Fruit fly (Drosophila melanogaster) whole organism, embryonic: ENCODE data around the gene CG17744.
A peak's percentile ranks its signal among the peaks of the same experiment; 100 is the strongest.

Experiments used
- CG13296 ChIP-seq: fragments of 200-800 bp; sonication (Bioruptor generic); optimal IDR thresholded peaks from 3 replicates; lab custom pipeline; 2018; ENCODE audit warnings: missing biosample characterization, mild to moderate bottlenecking, missing genetic modification characterization
- CG17186 ChIP-seq: fragments of 200-800 bp; sonication (Bioruptor generic); optimal IDR thresholded peaks from 3 replicates; lab custom pipeline; 2017; ENCODE audit warnings: missing biosample characterization, missing genetic modification reagents, missing genetic modification characterization
- CG30020 ChIP-seq: fragments of 200-800 bp; optimal IDR thresholded peaks from 2 replicates; lab custom pipeline; 2019; ENCODE audit warnings: missing biosample characterization, mild to moderate bottlenecking, missing genetic modification characterization, moderate library complexity
- CG34376 ChIP-seq: fragments of 200-800 bp; sonication (Bioruptor generic); optimal IDR thresholded peaks from 2 replicates; lab custom pipeline; 2018; ENCODE audit warnings: missing biosample characterization, mild to moderate bottlenecking, missing genetic modification characterization
- chinmo ChIP-seq: fragments of 200-800 bp; sonication (Bioruptor generic); IDR thresholded peaks from 4 replicates; pipeline ENCODE4 v1.3.6; 2022; ENCODE audit warnings: missing biosample characterization, missing genetic modification characterization; ENCODE audit not compliant: partially characterized antibody
- insv ChIP-seq, 2 experiments: fragments of 200-800 bp; sonication (Bioruptor generic); optimal IDR thresholded peaks; 3 replicates each; lab custom pipeline; 2016 to 2018; ENCODE audit warnings: missing biosample characterization in 2 of 2, missing genetic modification characterization in 2 of 2
- tio ChIP-seq: fragments of 200-800 bp; sonication (Bioruptor generic); optimal IDR thresholded peaks from 2 replicates; lab custom pipeline; 2017; ENCODE audit warnings: missing biosample characterization, missing genetic modification characterization, inconsistent platforms
- toy ChIP-seq: fragments of 200-800 bp; sonication (Bioruptor generic); IDR thresholded peaks from 2 replicates; pipeline ENCODE4 v1.3.6; 2022; ENCODE audit warnings: missing biosample characterization, missing genetic modification characterization

DNA sequence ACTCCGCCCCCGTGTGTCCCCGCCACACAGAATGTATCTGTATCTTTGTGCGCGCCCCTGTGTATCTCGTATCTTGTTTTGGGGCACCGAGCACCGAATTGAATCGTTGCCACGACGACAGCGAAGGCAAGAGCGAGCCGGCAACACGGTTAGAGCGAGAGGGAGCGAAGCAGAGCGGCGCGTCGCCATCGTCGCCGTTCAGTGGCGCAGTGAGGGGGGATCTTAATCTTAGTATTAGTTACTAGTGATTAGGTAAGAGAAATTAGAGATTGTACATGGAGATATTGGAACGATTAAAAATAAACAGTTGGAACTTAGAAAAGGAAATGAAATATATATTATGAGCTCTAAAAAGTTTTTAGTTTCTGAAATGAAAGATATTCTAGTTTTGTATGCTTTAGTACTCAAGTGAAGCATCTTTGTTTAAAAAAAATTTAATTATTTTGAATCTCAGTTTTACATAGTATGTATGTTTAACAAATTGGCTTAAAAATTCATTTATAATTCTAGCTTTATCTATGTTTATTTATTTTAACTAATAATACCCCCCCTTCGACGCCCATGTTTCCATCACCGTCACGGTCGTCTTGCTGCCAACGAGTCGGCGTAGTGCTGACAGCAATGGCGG, 37.5 kb downstream of the CG17744 start:
- TF ChIP-seq insv (GFP tag; optimal IDR thresholded peaks at IDR 0.05; lab: Kevin White, UChicago) (peak in 1 of 2 experiments; percentile 41), toy (GFP tag; lab: Robert Waterston, UW) (0 out of 2 replicates have a peak, but pooled peaks have one; percentile 36), CG17186 (GFP tag; lab: Kevin White, UChicago) (peak; percentile 33), tio (GFP tag; lab: Kevin White, UChicago) (peak; percentile 89), chinmo (GFP tag; lab: Robert Waterston, UW) (no peak), CG13296 (GFP tag; lab: Kevin White, UChicago) (peak; percentile 96), CG34376 (GFP tag; lab: Kevin White, UChicago) (peak; percentile 88), CG30020 (tag; lab: Kevin White, UChicago) (peak; percentile 75)
